Worm (Caenorhabditis elegans) whole organism, L4 larva: ENCODE data around the gene F53F4.11.

Source experiments
- D1046.2 ChIP-seq: fragments of 200-800 bp; sonication (Bioruptor generic); IDR thresholded peaks from 2 replicates; pipeline ENCODE4 v1.3.6; 2022; ENCODE audit warnings: missing genetic modification characterization, missing compliant biosample characterization
- F37D6.2 ChIP-seq: sonication (generic microtip); optimal IDR thresholded peaks from 2 replicates; lab custom pipeline; 2016; ENCODE audit warnings: mild to moderate bottlenecking, missing genetic modification characterization, missing compliant biosample characterization
- F44E2.7 ChIP-seq: fragments of 200-800 bp; sonication (Bioruptor generic); IDR thresholded peaks from 2 replicates; pipeline ENCODE4 v2.1.2; 2022; ENCODE audit warnings: missing genetic modification characterization, missing compliant biosample characterization
- R02D3.7 ChIP-seq: fragments of 150-350 bp; sonication (generic microtip); optimal IDR thresholded peaks from 3 replicates; lab custom pipeline; 2014; ENCODE audit warnings: missing biosample characterization, missing genetic modification characterization
- Y105C5A.15 ChIP-seq: fragments of 200-800 bp; sonication (Bioruptor generic); IDR thresholded peaks from 2 replicates; pipeline ENCODE4 v1.3.6; 2022; ENCODE audit warnings: missing genetic modification characterization, missing compliant biosample characterization
- Y75B8A.6 ChIP-seq: fragments of 200-800 bp; sonication (Bioruptor generic); IDR thresholded peaks from 2 replicates; pipeline ENCODE4 v1.3.6; 2022; ENCODE audit warnings: missing genetic modification reagents, missing genetic modification characterization, missing compliant biosample characterization
- ZK337.2 ChIP-seq: fragments of 200-800 bp; sonication (Bioruptor generic); IDR thresholded peaks from 2 replicates; pipeline ENCODE4 v1.3.6; 2022; ENCODE audit warnings: missing genetic modification reagents, missing genetic modification characterization, missing compliant biosample characterization
- ZK546.5 ChIP-seq, 2 experiments: sonication (generic microtip); optimal IDR thresholded peaks; 2 replicates each; lab custom pipeline; 2017; ENCODE audit warnings: missing biosample characterization in 2 of 2, missing genetic modification characterization in 2 of 2
- aha-1 ChIP-seq: fragments of 150-350 bp; peaks from one replicate; lab custom pipeline; 2014; ENCODE audit warnings: missing biosample characterization, missing genetic modification characterization
- arid-1 ChIP-seq: fragments of 200-800 bp; sonication (Bioruptor generic); conservative IDR thresholded peaks from 2 replicates; pipeline ENCODE4 v1.3.6; 2022; ENCODE audit warnings: missing genetic modification reagents, missing genetic modification characterization, missing compliant biosample characterization
- daf-16 ChIP-seq, 3 experiments: sonication (generic microtip); optimal IDR thresholded peaks; 2 replicates each; lab custom pipeline; 2016 to 2017; ENCODE audit warnings: missing genetic modification characterization in 3 of 3, missing genetic modification reagents in 3 of 3, mild to moderate bottlenecking in 2 of 3, missing compliant biosample characterization in 2 of 3, missing biosample characterization in 1 of 3, moderate library complexity in 1 of 3
- daf-8 ChIP-seq: fragments of 200-800 bp; sonication (Bioruptor generic); IDR thresholded peaks from 2 replicates; pipeline ENCODE4 v1.3.6; 2022; ENCODE audit warnings: missing genetic modification characterization, missing compliant biosample characterization
- dmd-6 ChIP-seq: fragments of 200-800 bp; sonication (Bioruptor generic); IDR thresholded peaks from 2 replicates; pipeline ENCODE4 v1.3.6; 2022; ENCODE audit warnings: missing genetic modification reagents, missing genetic modification characterization, missing compliant biosample characterization
- dmd-9 ChIP-seq: fragments of 200-800 bp; sonication (Bioruptor generic); IDR thresholded peaks from 2 replicates; pipeline ENCODE4 v1.3.6; 2022; ENCODE audit warnings: missing genetic modification reagents, missing genetic modification characterization, missing compliant biosample characterization
- dpl-1 ChIP-seq: fragments of 150-350 bp; optimal IDR thresholded peaks from 2 replicates; lab custom pipeline; 2014; ENCODE audit warnings: missing biosample characterization, missing genetic modification reagents, missing genetic modification characterization
- duxl-1 ChIP-seq: sonication (generic microtip); optimal IDR thresholded peaks from 2 replicates; lab custom pipeline; 2016; ENCODE audit warnings: mild to moderate bottlenecking, missing genetic modification characterization, moderate library complexity, missing compliant biosample characterization; ENCODE audit not compliant: poor library complexity
- egl-27 ChIP-seq: sonication (generic microtip); optimal IDR thresholded peaks from 3 replicates; lab custom pipeline; 2017; ENCODE audit warnings: missing biosample characterization, missing genetic modification reagents, missing genetic modification characterization
- egl-43 ChIP-seq: fragments of 200-800 bp; sonication (Bioruptor generic); IDR thresholded peaks from 2 replicates; pipeline ENCODE4 v1.3.6; 2022; ENCODE audit warnings: missing genetic modification reagents, missing genetic modification characterization, missing compliant biosample characterization
- hlh-30 ChIP-seq: sonication (generic microtip); optimal IDR thresholded peaks from 2 replicates; lab custom pipeline; 2017; ENCODE audit warnings: antibody characterized with exemption, mild to moderate bottlenecking, missing genetic modification characterization, missing compliant biosample characterization; ENCODE audit not compliant: insufficient read depth
- lim-7 ChIP-seq: fragments of 200-800 bp; sonication (Bioruptor generic); IDR thresholded peaks from 2 replicates; pipeline ENCODE4 v1.3.6; 2022; ENCODE audit warnings: missing genetic modification characterization, missing compliant biosample characterization
- lin-13 ChIP-seq: fragments of 150-350 bp; optimal IDR thresholded peaks from 2 replicates; lab custom pipeline; 2014; ENCODE audit warnings: missing biosample characterization, missing genetic modification reagents, missing genetic modification characterization
- lin-15B ChIP-seq: fragments of 150-350 bp; sonication (generic microtip); optimal IDR thresholded peaks from 3 replicates; lab custom pipeline; 2014; ENCODE audit warnings: missing biosample characterization, missing genetic modification characterization
- lin-29 ChIP-seq: fragments of 200-800 bp; sonication (Bioruptor generic); IDR thresholded peaks from 2 replicates; pipeline ENCODE4 v1.3.6; 2022; ENCODE audit warnings: missing genetic modification reagents, missing genetic modification characterization, missing compliant biosample characterization
- lin-38 ChIP-seq: fragments of 200-800 bp; sonication (Bioruptor generic); IDR thresholded peaks from 2 replicates; pipeline ENCODE4 v1.3.6; 2022; ENCODE audit warnings: missing genetic modification reagents, missing genetic modification characterization, missing compliant biosample characterization
- madf-5 ChIP-seq, 2 experiments: fragments of 200-800 bp; sonication (Bioruptor generic); IDR thresholded peaks; 2 replicates each; pipeline ENCODE4 v1.3.6; 2022; ENCODE audit warnings: missing compliant biosample characterization in 2 of 2, missing genetic modification characterization in 2 of 2
- mdl-1 ChIP-seq, 2 experiments: fragments of 150-350 bp in 1 of 2; sonication (generic microtip) in 1 of 2; optimal IDR thresholded peaks; 2 replicates each; lab custom pipeline; 2014 to 2017; ENCODE audit warnings: missing biosample characterization in 2 of 2, missing genetic modification characterization in 2 of 2
- mdt-29 ChIP-seq: fragments of 200-800 bp; sonication (Bioruptor generic); IDR thresholded peaks from 2 replicates; pipeline ENCODE4 v1.3.6; 2022; ENCODE audit warnings: missing genetic modification reagents, missing genetic modification characterization, missing compliant biosample characterization
- mep-1 ChIP-seq: fragments of 150-350 bp; sonication (generic microtip); optimal IDR thresholded peaks from 3 replicates; lab custom pipeline; 2014; ENCODE audit warnings: missing biosample characterization, missing genetic modification characterization
- mes-2 ChIP-seq: sonication (generic microtip); optimal IDR thresholded peaks from 2 replicates; lab custom pipeline; 2016; ENCODE audit warnings: missing genotype, mild to moderate bottlenecking, missing genetic modification characterization, missing compliant biosample characterization; ENCODE audit not compliant: poor library complexity, severe bottlenecking
- nhr-102 ChIP-seq: sonication (generic microtip); optimal IDR thresholded peaks from 2 replicates; lab custom pipeline; 2016; ENCODE audit warnings: mild to moderate bottlenecking, missing genetic modification characterization, moderate library complexity, missing compliant biosample characterization
- nhr-111 ChIP-seq: fragments of 200-800 bp; sonication (Bioruptor generic); optimal IDR thresholded peaks from 2 replicates; lab custom pipeline; 2018; ENCODE audit warnings: mild to moderate bottlenecking, missing genetic modification characterization, missing compliant biosample characterization
- nhr-237 ChIP-seq: sonication (generic microtip); optimal IDR thresholded peaks from 2 replicates; lab custom pipeline; 2017; ENCODE audit warnings: missing biosample characterization, missing genetic modification characterization
- nhr-28 ChIP-seq: fragments of 150-350 bp; optimal IDR thresholded peaks from 2 replicates; lab custom pipeline; 2014; ENCODE audit warnings: missing biosample characterization, missing genetic modification characterization
- nhr-42 ChIP-seq: fragments of 200-800 bp; sonication (Bioruptor generic); IDR thresholded peaks from 2 replicates; pipeline ENCODE4 v1.3.6; 2022; ENCODE audit warnings: missing genetic modification characterization, missing compliant biosample characterization
- pqm-1 ChIP-seq: sonication (generic microtip); optimal IDR thresholded peaks from 2 replicates; lab custom pipeline; 2017; ENCODE audit warnings: missing biosample characterization, missing genetic modification characterization
- rbr-2 ChIP-seq: sonication (generic microtip); optimal IDR thresholded peaks from 2 replicates; lab custom pipeline; 2016; ENCODE audit warnings: missing genotype, missing genetic modification characterization, missing compliant biosample characterization
- set-16 ChIP-seq: fragments of 200-800 bp; sonication (Bioruptor generic); IDR thresholded peaks from 2 replicates; pipeline ENCODE4 v1.3.6; 2022; ENCODE audit warnings: missing genetic modification reagents, missing genetic modification characterization, missing compliant biosample characterization
- tra-1 ChIP-seq: fragments of 200-800 bp; sonication (Bioruptor generic); IDR thresholded peaks from 2 replicates; pipeline ENCODE4 v1.3.6; 2022; ENCODE audit warnings: missing genetic modification reagents, missing genetic modification characterization, missing compliant biosample characterization
- unc-130 ChIP-seq: sonication (generic microtip); optimal IDR thresholded peaks from 2 replicates; lab custom pipeline; 2016; ENCODE audit warnings: missing genetic modification reagents, missing genetic modification characterization, missing compliant biosample characterization
- unc-39 ChIP-seq: sonication (generic microtip); optimal IDR thresholded peaks from 2 replicates; lab custom pipeline; 2017; ENCODE audit warnings: missing biosample characterization, missing genetic modification characterization
- unc-62 ChIP-seq, 3 experiments: fragments of 150-350 bp in 1 of 3; sonication (generic microtip); optimal IDR thresholded peaks in 2 of 3; peaks in 1 of 3; 1 replicate in 1 of 3; 2 replicates in 2 of 3; lab custom pipeline; 2014 to 2017; ENCODE audit warnings: missing biosample characterization in 3 of 3, missing genetic modification characterization in 3 of 3, missing genetic modification reagents in 3 of 3, missing genotype in 1 of 3
- zip-11 ChIP-seq: fragments of 200-800 bp; sonication (Bioruptor generic); IDR thresholded peaks from 2 replicates; pipeline ENCODE4 v1.3.6; 2022; ENCODE audit warnings: missing genetic modification characterization, missing compliant biosample characterization

The F53F4.11 gene

ce11 chrV:13669170-13669569 is 44.8 kb upstream of the F53F4.11 start (continued):
- TF ChIP-seq madf-5 (GFP tag; IDR thresholded peaks at IDR 0.05; lab: Robert Waterston, UW) (no peak), dmd-6 (no peak), dmd-9 (GFP tag; lab: Robert Waterston, UW) (no peak), rbr-2 (no peak), R02D3.7 (no peak), egl-27 (no peak), F44E2.7 (GFP tag; lab: Robert Waterston, UW) (no peak), Y75B8A.6 (GFP tag; lab: Robert Waterston, UW) (no peak), lin-29 (GFP tag; lab: Robert Waterston, UW) (no peak), nhr-42 (GFP tag; lab: Robert Waterston, UW) (no peak), tra-1 (GFP tag; lab: Robert Waterston, UW) (no peak), F37D6.2 (no peak), nhr-28 (no peak), nhr-102 (no peak), mep-1 (tag; lab: Kevin White, UChicago) (peak; percentile 29)

ce11 chrV:13668337-13668736 is 44.0 kb upstream of the F53F4.11 start:
- TF ChIP-seq aha-1 (tag; lab: Kevin White, UChicago) (no peak), nhr-237 (tag; lab: Kevin White, UChicago) (no peak), D1046.2 (peak; percentile 33; the same call in 1 of the 2 replicates), set-16 (GFP tag; lab: Robert Waterston, UW) (peak; percentile 93), mdt-29 (GFP tag; lab: Robert Waterston, UW) (no peak), daf-8 (GFP tag; lab: Robert Waterston, UW) (no peak), nhr-28 (no peak), F44E2.7 (GFP tag; lab: Robert Waterston, UW) (0 out of 2 replicates have a peak, but pooled peaks have one; percentile 36)

- no peak for TF ChIP-seq nhr-111 (GFP tag; lab: Kevin White, UChicago)
- TF ChIP-seq madf-5 (GFP tag; IDR thresholded peaks at IDR 0.05; lab: Robert Waterston, UW) = no peak
- TF ChIP-seq zip-11 (GFP tag; lab: Robert Waterston, UW) = no peak
- peak in 1 of 2 experiments; percentile 56 for TF ChIP-seq unc-62 (GFP tag; optimal IDR thresholded peaks at IDR 0.05 in 1 of 2; lab: Kevin White, UChicago)
- no peak for TF ChIP-seq unc-62 (tag; optimal IDR thresholded peaks at IDR 0.05; lab: Kevin White, UChicago)
- no peak for TF ChIP-seq egl-27
- no peak for TF ChIP-seq ZK546.5 (tag; optimal IDR thresholded peaks at IDR 0.05; lab: Kevin White, UChicago)
- no peak for TF ChIP-seq mdt-29 (GFP tag; lab: Robert Waterston, UW)
- TF ChIP-seq lim-7 = no peak
- TF ChIP-seq aha-1 (tag; lab: Kevin White, UChicago) = peak; percentile 96
- no peak for TF ChIP-seq ZK337.2 (GFP tag; lab: Robert Waterston, UW)
Observed at ce11 chrV:13666460-13666859, 42.1 kb upstream of the F53F4.11 start.

ce11 chrV:13665089-13665488 is 40.8 kb upstream of the F53F4.11 start, which contains the start of gene rde-12:
Gene rde-12 (plus strand): TSS chrV:13665389.
- TF ChIP-seq mep-1 (tag; lab: Kevin White, UChicago) = peak; percentile 4
- TF ChIP-seq aha-1 (tag; lab: Kevin White, UChicago) = peak; percentile 28
- no peak for TF ChIP-seq tra-1 (GFP tag; lab: Robert Waterston, UW)
- TF ChIP-seq mes-2 (tag; lab: Kevin White, UChicago) = peak; percentile 3
- TF ChIP-seq unc-130 (GFP tag; lab: Kevin White, UChicago) = no peak
- no peak for TF ChIP-seq madf-5 (GFP tag; IDR thresholded peaks at IDR 0.05; lab: Robert Waterston, UW)
- no peak for TF ChIP-seq arid-1 (GFP tag; lab: Robert Waterston, UW)
- TF ChIP-seq nhr-28 = peak; percentile 39
- TF ChIP-seq lin-15B = no peak

- TF ChIP-seq Y105C5A.15 (GFP tag; lab: Robert Waterston, UW) (no peak), mdl-1 (tag; optimal IDR thresholded peaks at IDR 0.05; lab: Kevin White, UChicago) (peak in 1 of 2 experiments; percentile 5), unc-39 (tag; lab: Kevin White, UChicago) (no peak), pqm-1 (tag; lab: Kevin White, UChicago) (peak; percentile 21), hlh-30 (tag; lab: Kevin White, UChicago) (peak; percentile 37), rbr-2 (peak; percentile 20), tra-1 (GFP tag; lab: Robert Waterston, UW) (no peak), lin-38 (peak; percentile 58), egl-43 (GFP tag; lab: Robert Waterston, UW) (0 out of 2 replicates have a peak, but pooled peaks have one; percentile 50), dpl-1 (peak; percentile 58), lin-13 (GFP tag; lab: Kevin White, UChicago) (no peak), daf-16 (GFP tag; optimal IDR thresholded peaks at IDR 0.05; lab: Kevin White, UChicago) (no peak), daf-16 (tag; optimal IDR thresholded peaks at IDR 0.05; lab: Kevin White, UChicago) (peak; percentile 2), duxl-1 (tag; lab: Kevin White, UChicago) (peak; percentile 49), lin-15B (peak; percentile 7), dmd-9 (GFP tag; lab: Robert Waterston, UW) (no peak)
Observed at ce11 chrV:13664340-13664916, 40.1 kb upstream of the F53F4.11 start.
